Worm (Caenorhabditis elegans) whole organism, L2 larva: Measurements from ENCODE around the gene F53A9.6.

ENCODE experiments used
- F13H6.1 ChIP-seq: sonication (generic microtip); optimal IDR thresholded peaks from 2 replicates; lab custom pipeline; 2016; ENCODE audit warnings: missing genetic modification characterization, missing compliant biosample characterization
- R02D3.7 ChIP-seq: fragments of 150-350 bp; optimal IDR thresholded peaks from 2 replicates; lab custom pipeline; 2014; ENCODE audit warnings: missing biosample characterization, missing genetic modification characterization
- Y55F3AM.14 ChIP-seq: fragments of 200-800 bp; sonication (Bioruptor generic); optimal IDR thresholded peaks from 2 replicates; lab custom pipeline; 2018; ENCODE audit warnings: mild to moderate bottlenecking, missing genetic modification characterization, missing compliant biosample characterization
- alr-1 ChIP-seq: fragments of 150-350 bp; optimal IDR thresholded peaks from 2 replicates; lab custom pipeline; 2014; ENCODE audit warnings: missing biosample characterization, missing genetic modification characterization
- ama-1 ChIP-seq: fragments of 150-350 bp; optimal IDR thresholded peaks from 2 replicates; lab custom pipeline; 2018; ENCODE audit warnings: inconsistent platforms
- blmp-1 ChIP-seq: sonication (generic microtip); optimal IDR thresholded peaks from 2 replicates; lab custom pipeline; 2017; ENCODE audit warnings: missing genetic modification characterization, mild to moderate bottlenecking, missing compliant biosample characterization, antibody characterized with exemption, moderate library complexity; ENCODE audit not compliant: insufficient read depth
- ceh-82 ChIP-seq: fragments of 150-350 bp; optimal IDR thresholded peaks from 2 replicates; lab custom pipeline; 2014; ENCODE audit warnings: missing biosample characterization, missing genetic modification characterization
- crh-2 ChIP-seq: sonication (generic microtip); optimal IDR thresholded peaks from 2 replicates; lab custom pipeline; 2017; ENCODE audit warnings: missing biosample characterization, missing genetic modification characterization
- dmd-4 ChIP-seq: sonication (generic microtip); optimal IDR thresholded peaks from 2 replicates; lab custom pipeline; 2017; ENCODE audit warnings: missing biosample characterization, missing genetic modification characterization
- egl-27 ChIP-seq: sonication (generic microtip); optimal IDR thresholded peaks from 3 replicates; lab custom pipeline; 2017; ENCODE audit warnings: missing biosample characterization, missing genetic modification reagents, missing genetic modification characterization
- elt-1 ChIP-seq: fragments of 150-350 bp; optimal IDR thresholded peaks from 2 replicates; lab custom pipeline; 2014; ENCODE audit warnings: missing biosample characterization, missing genetic modification characterization
- elt-3 ChIP-seq: sonication (generic microtip); optimal IDR thresholded peaks from 2 replicates; lab custom pipeline; 2017; ENCODE audit warnings: missing biosample characterization, missing genetic modification characterization
- gmeb-1 ChIP-seq: fragments of 150-350 bp; optimal IDR thresholded peaks from 2 replicates; lab custom pipeline; 2014; ENCODE audit warnings: missing biosample characterization, missing genetic modification characterization
- lin-11 ChIP-seq: fragments of 150-350 bp; sonication (generic microtip); optimal IDR thresholded peaks from 2 replicates; lab custom pipeline; 2014; ENCODE audit warnings: missing biosample characterization, missing genetic modification characterization, inconsistent platforms, mixed read lengths
- lsy-2 ChIP-seq, 2 experiments: fragments of 150-350 bp in 1 of 2; sonication (generic microtip) in 1 of 2; optimal IDR thresholded peaks; 2 replicates each; lab custom pipeline; 2014 to 2017; ENCODE audit warnings: missing biosample characterization in 2 of 2, missing genetic modification characterization in 2 of 2
- mab-5 ChIP-seq: fragments of 150-350 bp; optimal IDR thresholded peaks from 2 replicates; lab custom pipeline; 2014; ENCODE audit warnings: missing biosample characterization, missing genetic modification characterization
- mdl-1 ChIP-seq, 2 experiments: fragments of 150-350 bp in 1 of 2; sonication (generic microtip) in 1 of 2; optimal IDR thresholded peaks; 2 replicates each; lab custom pipeline; 2017; ENCODE audit warnings: missing biosample characterization in 2 of 2, missing genetic modification characterization in 2 of 2
- nhr-12 ChIP-seq: fragments of 150-350 bp; optimal IDR thresholded peaks from 2 replicates; lab custom pipeline; 2014; ENCODE audit warnings: missing biosample characterization, missing genetic modification characterization
- nhr-21 ChIP-seq: fragments of 150-350 bp; optimal IDR thresholded peaks from 2 replicates; lab custom pipeline; 2014; ENCODE audit warnings: missing biosample characterization, missing genetic modification characterization
- nhr-23 ChIP-seq: fragments of 150-350 bp; optimal IDR thresholded peaks from 2 replicates; lab custom pipeline; 2014; ENCODE audit warnings: missing biosample characterization, missing genetic modification reagents, missing genetic modification characterization
- nhr-77 ChIP-seq: fragments of 150-350 bp; optimal IDR thresholded peaks from 2 replicates; lab custom pipeline; 2014; ENCODE audit warnings: missing biosample characterization, missing genetic modification characterization
- peb-1 ChIP-seq: fragments of 150-350 bp; optimal IDR thresholded peaks from 2 replicates; lab custom pipeline; 2014; ENCODE audit warnings: missing biosample characterization, missing genetic modification characterization
- sem-4 ChIP-seq: fragments of 150-350 bp; optimal IDR thresholded peaks from 2 replicates; lab custom pipeline; 2014; ENCODE audit warnings: missing biosample characterization, missing genetic modification reagents, missing genetic modification characterization
- sma-9 ChIP-seq, 2 experiments: fragments of 150-350 bp in 1 of 2; sonication (generic microtip) in 1 of 2; optimal IDR thresholded peaks; 2 replicates each; lab custom pipeline; 2014 to 2016; ENCODE audit warnings: missing genetic modification characterization in 2 of 2, mild to moderate bottlenecking in 1 of 2, missing biosample characterization in 1 of 2, missing compliant biosample characterization in 1 of 2, missing genetic modification reagents in 1 of 2, moderate library complexity in 1 of 2
- snpc-4 ChIP-seq: fragments of 150-350 bp; optimal IDR thresholded peaks from 2 replicates; lab custom pipeline; 2014; ENCODE audit warnings: missing biosample characterization, missing genetic modification characterization
- unc-39 ChIP-seq: fragments of 150-350 bp; optimal IDR thresholded peaks from 2 replicates; lab custom pipeline; 2014; ENCODE audit warnings: missing biosample characterization, missing genetic modification characterization
- unc-62 ChIP-seq: fragments of 150-350 bp; optimal IDR thresholded peaks from 2 replicates; lab custom pipeline; 2014; ENCODE audit warnings: missing biosample characterization, missing genetic modification reagents, missing genetic modification characterization
- zag-1 ChIP-seq: fragments of 150-350 bp; optimal IDR thresholded peaks from 2 replicates; lab custom pipeline; 2014; ENCODE audit warnings: missing biosample characterization, missing genetic modification characterization
- ztf-1 ChIP-seq: fragments of 200-800 bp; sonication (Bioruptor generic); conservative IDR thresholded peaks from 2 replicates; pipeline ENCODE4 v1.3.6; 2022; ENCODE audit warnings: missing genetic modification characterization, missing compliant biosample characterization
- ztf-4 ChIP-seq: fragments of 150-350 bp; optimal IDR thresholded peaks from 2 replicates; lab custom pipeline; 2014; ENCODE audit warnings: missing biosample characterization, missing genetic modification characterization

F53A9.6 gene

ce11 chrX:8703664-8704356 is 9.8 kb downstream of the F53A9.6 start, which contains the start of gene jbts-14:
Gene jbts-14 (plus strand): TSS chrX:8704306.
- peak; percentile 72 for TF ChIP-seq snpc-4
- TF ChIP-seq lin-11 (tag; lab: Kevin White, UChicago), result no peak
- no peak for TF ChIP-seq nhr-12 (tag; lab: Kevin White, UChicago)

DNA sequence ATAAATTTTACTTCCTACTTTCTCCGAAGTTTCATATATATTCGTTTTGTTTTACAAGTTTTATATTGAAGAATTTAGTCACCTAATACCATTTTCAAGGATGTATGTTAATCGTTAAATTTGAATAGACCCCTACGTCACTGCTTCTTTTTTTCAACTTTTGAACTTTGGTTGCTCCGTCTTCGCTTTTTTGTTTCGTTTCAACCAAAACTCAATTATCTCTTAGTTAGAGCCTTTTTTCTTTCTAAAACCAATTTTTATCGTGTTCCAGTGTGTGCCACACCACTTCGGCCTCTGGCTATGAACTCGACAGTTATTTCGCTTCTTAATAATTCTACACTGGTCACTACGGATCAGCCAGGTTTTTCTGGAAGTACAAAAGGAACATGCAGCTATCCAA is 16.1 kb downstream of the F53A9.6 start, which contains the start of gene frpr-8:
TSS of gene frpr-8 (plus strand) at position 301 of the 400 bp plus-strand sequence.
- TF ChIP-seq sma-9 (GFP tag; optimal IDR thresholded peaks at IDR 0.05; lab: Kevin White, UChicago) (no peak), sma-9 (tag; optimal IDR thresholded peaks at IDR 0.05; lab: Kevin White, UChicago) (no peak), egl-27 (tag; lab: Kevin White, UChicago) (no peak), mdl-1 (tag; optimal IDR thresholded peaks at IDR 0.05; lab: Kevin White, UChicago) (no peak), dmd-4 (no peak), ztf-1 (GFP tag; lab: Robert Waterston, UW) (no peak), Y55F3AM.14 (GFP tag; lab: Kevin White, UChicago) (no peak), unc-39 (tag; lab: Kevin White, UChicago) (no peak), zag-1 (tag; lab: Kevin White, UChicago) (no peak), ama-1 (lab: Kevin White, UChicago) (no peak), ztf-4 (tag; lab: Kevin White, UChicago) (no peak), mab-5 (tag; lab: Kevin White, UChicago) (no peak), gmeb-1 (no peak), crh-2 (tag; lab: Kevin White, UChicago) (no peak), elt-1 (tag; lab: Kevin White, UChicago) (no peak), ceh-82 (tag; lab: Kevin White, UChicago) (no peak), unc-62 (GFP tag; lab: Kevin White, UChicago) (no peak), alr-1 (tag; lab: Kevin White, UChicago) (no peak)

DNA sequence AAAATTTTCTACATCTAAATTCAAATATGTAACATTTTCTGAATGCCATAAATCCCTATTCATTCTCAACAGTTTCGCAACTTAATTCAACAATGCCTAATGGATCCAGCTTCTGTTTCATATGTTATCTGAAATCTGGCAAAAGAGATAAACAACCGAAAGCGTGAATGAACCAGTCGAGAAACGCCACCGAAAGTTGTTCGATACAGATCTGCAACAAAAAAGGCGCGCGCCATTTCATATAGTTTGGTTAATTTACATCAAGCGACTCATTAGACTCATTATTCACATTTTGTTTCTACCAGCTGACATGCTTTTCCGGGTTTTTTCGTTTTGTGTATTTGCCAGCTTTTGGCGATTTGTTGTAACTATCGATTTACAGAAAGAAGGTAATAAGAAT is 32.0 kb downstream of the F53A9.6 start, which contains the start of gene K09E2.1:
TSS of gene K09E2.1 (plus strand) at position 301 of the 400 bp plus-strand sequence.
- TF ChIP-seq sem-4 (tag; lab: Kevin White, UChicago), result no peak
- TF ChIP-seq nhr-77 (tag; lab: Kevin White, UChicago), result no peak
- no peak for TF ChIP-seq nhr-23 (tag; lab: Kevin White, UChicago)
- TF ChIP-seq nhr-21 (tag; lab: Kevin White, UChicago), result no peak
- no peak for TF ChIP-seq ztf-1 (GFP tag; lab: Robert Waterston, UW)
- no peak for TF ChIP-seq gmeb-1
- TF ChIP-seq mab-5 (tag; lab: Kevin White, UChicago), result no peak
- TF ChIP-seq elt-3 (tag; lab: Kevin White, UChicago), result no peak
- TF ChIP-seq lsy-2 (tag; optimal IDR thresholded peaks at IDR 0.05; lab: Kevin White, UChicago), result no peak
- no peak for TF ChIP-seq R02D3.7 (tag; lab: Kevin White, UChicago)
- TF ChIP-seq lin-11 (tag; lab: Kevin White, UChicago), result no peak
- TF ChIP-seq, all 48 proteins: peak for 0

- no peak for TF ChIP-seq peb-1 (tag; lab: Kevin White, UChicago)
- peak; percentile 15 for TF ChIP-seq blmp-1 (tag; lab: Kevin White, UChicago)
- TF ChIP-seq, all 48 proteins: peak for 1
Observed at ce11 chrX:8677873-8678272, 35.7 kb downstream of the F53A9.6 start.

DNA sequence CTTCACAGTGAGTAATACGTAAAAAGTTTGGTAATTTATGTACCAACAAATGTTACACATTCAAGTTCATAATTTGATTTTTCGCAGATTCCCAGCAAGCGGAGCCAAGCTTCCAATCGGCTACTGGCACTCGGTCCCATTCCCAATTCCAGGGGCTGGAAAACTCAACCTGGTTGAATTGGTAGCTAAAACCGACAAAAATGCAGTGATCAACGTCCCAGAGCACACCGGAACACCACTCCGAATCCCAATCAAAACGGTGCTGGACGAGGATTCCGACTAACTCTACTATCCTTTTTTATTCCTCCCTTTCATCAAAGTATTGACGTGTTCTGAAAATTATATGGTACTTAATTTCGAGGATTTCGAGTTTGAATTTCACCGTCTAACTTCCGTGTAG is 36.3 kb downstream of the F53A9.6 start:
- no peak for TF ChIP-seq F13H6.1 (tag; lab: Kevin White, UChicago)
- no peak for TF ChIP-seq zag-1 (tag; lab: Kevin White, UChicago)
- TF ChIP-seq snpc-4, result no peak
- TF ChIP-seq gmeb-1, result no peak
